Worm (Caenorhabditis elegans): ENCODE results near the gene Y62E10A.19.

Y62E10A.19 gene

ce11 chrIV:13430137-13430536 lies 22.0 kb upstream of the Y62E10A.19 start:
- TF ChIP-seq tbx-37 (GFP tag; conservative IDR thresholded peaks at IDR 0.05) (0 out of 2 replicates have a peak, but pooled peaks have one; percentile 16), pes-1 (GFP tag; IDR thresholded peaks at IDR 0.05) (0 out of 2 replicates have a peak, but pooled peaks have one; percentile 10)

- TF ChIP-seq tra-4 (tag; optimal IDR thresholded peaks at IDR 0.05) (no peak), tbx-11 (GFP tag; IDR thresholded peaks at IDR 0.05) (no peak), B0310.2 (tag; optimal IDR thresholded peaks at IDR 0.05) (no peak), ets-7 (tag; optimal IDR thresholded peaks at IDR 0.05) (no peak), hmbx-1 (tag; optimal IDR thresholded peaks at IDR 0.05) (no peak), hnd-1 (tag; optimal IDR thresholded peaks at IDR 0.05) (no peak), scrt-1 (GFP tag; IDR thresholded peaks at IDR 0.05) (no peak), F13C5.2 (tag; optimal IDR thresholded peaks at IDR 0.05) (no peak), ama-1 (optimal IDR thresholded peaks at IDR 0.05) (no peak), aly-1 (tag; optimal IDR thresholded peaks at IDR 0.05) (no peak), ceh-13 (GFP tag; optimal IDR thresholded peaks at IDR 0.05) (no peak), tbx-37 (GFP tag; conservative IDR thresholded peaks at IDR 0.05) (no peak), flt-1 (GFP tag; IDR thresholded peaks at IDR 0.05) (no peak), hmg-4 (GFP tag; optimal IDR thresholded peaks at IDR 0.05) (no peak), pes-1 (GFP tag; IDR thresholded peaks at IDR 0.05) (no peak), ceh-36 (tag; optimal IDR thresholded peaks at IDR 0.05) (no peak)
Measured at ce11 chrIV:13429240-13429639, 21.1 kb upstream of the Y62E10A.19 start, which contains the start of gene K09B11.4. Gene K09B11.4, plus strand, starts transcription at chrIV:13429540.

- TF ChIP-seq tbx-11 (GFP tag; IDR thresholded peaks at IDR 0.05) (no peak), ceh-36 (tag; optimal IDR thresholded peaks at IDR 0.05) (no peak), ama-1 (optimal IDR thresholded peaks at IDR 0.05) (no peak), F13C5.2 (tag; optimal IDR thresholded peaks at IDR 0.05) (no peak), flt-1 (GFP tag; IDR thresholded peaks at IDR 0.05) (no peak), ceh-13 (GFP tag; optimal IDR thresholded peaks at IDR 0.05) (no peak), tra-4 (tag; optimal IDR thresholded peaks at IDR 0.05) (no peak), hnd-1 (tag; optimal IDR thresholded peaks at IDR 0.05) (no peak), sea-1 (GFP tag; conservative IDR thresholded peaks at IDR 0.05) (no peak), ets-7 (tag; optimal IDR thresholded peaks at IDR 0.05) (no peak), scrt-1 (GFP tag; IDR thresholded peaks at IDR 0.05) (no peak)
Measured at ce11 chrIV:13422200-13422599, 14.1 kb upstream of the Y62E10A.19 start, which contains the start of gene nol-9. Gene nol-9, plus strand, starts transcription at chrIV:13422500.

ce11 chrIV:13415739-13416271 lies 7.7 kb upstream of the Y62E10A.19 start, which contains the start of the genes pik-1 and aptf-2:
Gene pik-1, plus strand, starts transcription at chrIV:13416041.
Gene aptf-2, minus strand, starts transcription at chrIV:13416051.
- no peak for TF ChIP-seq hmg-4 (GFP tag; optimal IDR thresholded peaks at IDR 0.05)
- TF ChIP-seq flt-1 (GFP tag; IDR thresholded peaks at IDR 0.05): no peak
- TF ChIP-seq aly-1 (tag; optimal IDR thresholded peaks at IDR 0.05): no peak
- TF ChIP-seq ceh-36 (tag; optimal IDR thresholded peaks at IDR 0.05): no peak
- TF ChIP-seq B0310.2 (tag; optimal IDR thresholded peaks at IDR 0.05): no peak
- TF ChIP-seq sea-1 (GFP tag; conservative IDR thresholded peaks at IDR 0.05): no peak
- TF ChIP-seq tbx-37 (GFP tag; conservative IDR thresholded peaks at IDR 0.05): no peak
- no peak for TF ChIP-seq tra-4 (tag; optimal IDR thresholded peaks at IDR 0.05)
- no peak for TF ChIP-seq ets-7 (tag; optimal IDR thresholded peaks at IDR 0.05)
- TF ChIP-seq pes-1 (GFP tag; IDR thresholded peaks at IDR 0.05): no peak
- no peak for TF ChIP-seq F13C5.2 (tag; optimal IDR thresholded peaks at IDR 0.05)
- no peak for TF ChIP-seq hnd-1 (tag; optimal IDR thresholded peaks at IDR 0.05)
- no peak for TF ChIP-seq tbx-11 (GFP tag; IDR thresholded peaks at IDR 0.05)

- no peak for TF ChIP-seq aly-1 (tag; optimal IDR thresholded peaks at IDR 0.05)
- no peak for TF ChIP-seq flt-1 (GFP tag; IDR thresholded peaks at IDR 0.05)
- TF ChIP-seq F13C5.2 (tag; optimal IDR thresholded peaks at IDR 0.05): no peak
- no peak for TF ChIP-seq pes-1 (GFP tag; IDR thresholded peaks at IDR 0.05)
- TF ChIP-seq tbx-37 (GFP tag; conservative IDR thresholded peaks at IDR 0.05): no peak
- TF ChIP-seq ceh-13 (GFP tag; optimal IDR thresholded peaks at IDR 0.05): no peak
- TF ChIP-seq hnd-1 (tag; optimal IDR thresholded peaks at IDR 0.05): no peak
- no peak for TF ChIP-seq hmbx-1 (tag; optimal IDR thresholded peaks at IDR 0.05)
- TF ChIP-seq sea-1 (GFP tag; conservative IDR thresholded peaks at IDR 0.05): no peak
- TF ChIP-seq scrt-1 (GFP tag; IDR thresholded peaks at IDR 0.05): no peak
- TF ChIP-seq hmg-4 (GFP tag; optimal IDR thresholded peaks at IDR 0.05): no peak
- no peak for TF ChIP-seq tbx-11 (GFP tag; IDR thresholded peaks at IDR 0.05)
- TF ChIP-seq ceh-36 (tag; optimal IDR thresholded peaks at IDR 0.05): no peak
- TF ChIP-seq B0310.2 (tag; optimal IDR thresholded peaks at IDR 0.05): no peak
- no peak for TF ChIP-seq tra-4 (tag; optimal IDR thresholded peaks at IDR 0.05)
- TF ChIP-seq ets-7 (tag; optimal IDR thresholded peaks at IDR 0.05): no peak
- no peak for TF ChIP-seq ama-1 (optimal IDR thresholded peaks at IDR 0.05)
Measured at ce11 chrIV:13412845-13413383, 4.8 kb upstream of the Y62E10A.19 start, which contains the start of gene gcl-1. Gene gcl-1, minus strand, starts transcription at chrIV:13412895.

- TF ChIP-seq aly-1 (tag; optimal IDR thresholded peaks at IDR 0.05) (no peak), hnd-1 (tag; optimal IDR thresholded peaks at IDR 0.05) (no peak), F13C5.2 (tag; optimal IDR thresholded peaks at IDR 0.05) (no peak), pes-1 (GFP tag; IDR thresholded peaks at IDR 0.05) (no peak), hmg-4 (GFP tag; optimal IDR thresholded peaks at IDR 0.05) (no peak), ets-7 (tag; optimal IDR thresholded peaks at IDR 0.05) (no peak), scrt-1 (GFP tag; IDR thresholded peaks at IDR 0.05) (no peak), ceh-13 (GFP tag; optimal IDR thresholded peaks at IDR 0.05) (no peak), hmbx-1 (tag; optimal IDR thresholded peaks at IDR 0.05) (no peak), tbx-37 (GFP tag; conservative IDR thresholded peaks at IDR 0.05) (no peak), tra-4 (tag; optimal IDR thresholded peaks at IDR 0.05) (no peak), flt-1 (GFP tag; IDR thresholded peaks at IDR 0.05) (no peak), B0310.2 (tag; optimal IDR thresholded peaks at IDR 0.05) (no peak), sea-1 (GFP tag; conservative IDR thresholded peaks at IDR 0.05) (no peak), ama-1 (optimal IDR thresholded peaks at IDR 0.05) (no peak)
Measured at ce11 chrIV:13400456-13401364, 7.4 kb downstream of the Y62E10A.19 start, which contains the start of the genes memi-2 and cyp-31A5. Gene memi-2, minus strand, starts transcription at chrIV:13400506. Gene cyp-31A5, plus strand, starts transcription at chrIV:13401289.

Measured in whole organism, early embryonic.